Worm (Caenorhabditis elegans) whole organism, midembryonic: ENCODE results near the gene T19D12.2.
"Not testable (repeated sequence)": the region's sequence is repeated elsewhere in the genome, so short reads cannot be mapped to it uniquely, and the experiment has no call there.

Experiments
- T22C8.4 ChIP-seq: fragments of 200-800 bp; sonication (Bioruptor generic); IDR thresholded peaks from 2 replicates; pipeline ENCODE4 v1.3.6; 2022; ENCODE audit warnings: missing genetic modification characterization, missing compliant biosample characterization
- cog-1 ChIP-seq: sonication (generic microtip); optimal IDR thresholded peaks from 2 replicates; lab custom pipeline; 2016; ENCODE audit warnings: missing genetic modification characterization, missing compliant biosample characterization
- flt-1 ChIP-seq: fragments of 200-800 bp; sonication (Bioruptor generic); IDR thresholded peaks from 2 replicates; pipeline ENCODE4 v1.3.6; 2022; ENCODE audit warnings: missing genetic modification characterization, missing compliant biosample characterization
- klf-2 ChIP-seq: fragments of 200-800 bp; sonication (Bioruptor generic); conservative IDR thresholded peaks from 2 replicates; pipeline ENCODE4 v1.3.6; 2022; ENCODE audit warnings: missing genetic modification reagents, missing genetic modification characterization, missing compliant biosample characterization
- med-1 ChIP-seq: sonication (generic microtip); optimal IDR thresholded peaks from 2 replicates; lab custom pipeline; 2017; ENCODE audit warnings: missing genetic modification characterization, mild to moderate bottlenecking, missing compliant biosample characterization, antibody characterized with exemption, missing genetic modification reagents; ENCODE audit not compliant: insufficient read depth
- ref-1 ChIP-seq: fragments of 200-800 bp; sonication (Bioruptor generic); conservative IDR thresholded peaks from 2 replicates; pipeline ENCODE4 v1.3.6; 2022; ENCODE audit warnings: missing genetic modification reagents, missing genetic modification characterization, missing compliant biosample characterization
- tab-1 ChIP-seq: fragments of 200-800 bp; sonication (Bioruptor generic); IDR thresholded peaks from 2 replicates; pipeline ENCODE4 v1.3.6; 2022; ENCODE audit warnings: missing genetic modification characterization, missing compliant biosample characterization
- ztf-23 ChIP-seq: fragments of 200-800 bp; sonication (Bioruptor generic); IDR thresholded peaks from 2 replicates; pipeline ENCODE4 v1.3.6; 2022; ENCODE audit warnings: missing genetic modification reagents, missing genetic modification characterization, missing compliant biosample characterization
- ztf-29 ChIP-seq: fragments of 200-800 bp; sonication (Bioruptor generic); IDR thresholded peaks from 2 replicates; pipeline ENCODE4 v1.3.6; 2022; ENCODE audit warnings: missing genetic modification reagents, missing genetic modification characterization, missing compliant biosample characterization

Gene T19D12.2

ce11 chrII:6627182-6627581 lies 34.0 kb upstream of the T19D12.2 start, which contains the start of the genes F54H5.5 and F54H5.2:
Gene F54H5.5 (minus strand): TSS chrII:6627282.
Gene F54H5.2 (plus strand): TSS chrII:6627484.
- not testable (repeated sequence) for TF ChIP-seq tab-1, ztf-23, T22C8.4 (GFP tag; lab: Robert Waterston, UW)

- TF ChIP-seq klf-2 (GFP tag; lab: Robert Waterston, UW), result no peak
- TF ChIP-seq cog-1 (tag; lab: Kevin White, UChicago), result no peak
- TF ChIP-seq ztf-23 (GFP tag; lab: Robert Waterston, UW), result no peak
- TF ChIP-seq ztf-29 (GFP tag; lab: Robert Waterston, UW), result no peak
- TF ChIP-seq tab-1 (GFP tag; lab: Robert Waterston, UW), result no peak
- no peak for TF ChIP-seq flt-1 (GFP tag; lab: Robert Waterston, UW)
- TF ChIP-seq med-1, result no peak
- no peak for TF ChIP-seq ref-1
- no peak for TF ChIP-seq T22C8.4 (GFP tag; lab: Robert Waterston, UW)
These were observed 32.7 kb upstream of the T19D12.2 start for ce11 chrII:6628397-6628796.

ce11 chrII:6629775-6630174 lies 31.4 kb upstream of the T19D12.2 start:
- TF ChIP-seq ztf-23 (GFP tag; lab: Robert Waterston, UW) (no peak), T22C8.4 (GFP tag; lab: Robert Waterston, UW) (no peak), klf-2 (GFP tag; lab: Robert Waterston, UW) (no peak), cog-1 (tag; lab: Kevin White, UChicago) (no peak), tab-1 (GFP tag; lab: Robert Waterston, UW) (no peak), med-1 (no peak), ztf-29 (GFP tag; lab: Robert Waterston, UW) (no peak), flt-1 (GFP tag; lab: Robert Waterston, UW) (no peak), ref-1 (no peak)

ce11 chrII:6630811-6631210 lies 30.3 kb upstream of the T19D12.2 start, which contains the start of gene T19D12.4:
Gene T19D12.4 (plus strand): TSS chrII:6631105.
- TF ChIP-seq cog-1 (tag; lab: Kevin White, UChicago) (no peak), tab-1 (GFP tag; lab: Robert Waterston, UW) (no peak), flt-1 (GFP tag; lab: Robert Waterston, UW) (no peak), ztf-29 (GFP tag; lab: Robert Waterston, UW) (no peak), ref-1 (no peak), klf-2 (GFP tag; lab: Robert Waterston, UW) (no peak), med-1 (no peak), ztf-23 (GFP tag; lab: Robert Waterston, UW) (no peak), T22C8.4 (GFP tag; lab: Robert Waterston, UW) (no peak)

ce11 chrII:6631995-6632394 lies 29.1 kb upstream of the T19D12.2 start:
- TF ChIP-seq ref-1 (no peak), flt-1 (GFP tag; lab: Robert Waterston, UW) (no peak), T22C8.4 (GFP tag; lab: Robert Waterston, UW) (no peak), ztf-29 (GFP tag; lab: Robert Waterston, UW) (no peak), med-1 (no peak), tab-1 (GFP tag; lab: Robert Waterston, UW) (no peak), klf-2 (GFP tag; lab: Robert Waterston, UW) (no peak), ztf-23 (GFP tag; lab: Robert Waterston, UW) (no peak), cog-1 (tag; lab: Kevin White, UChicago) (no peak)

ce11 chrII:6636136-6636535 lies 25.0 kb upstream of the T19D12.2 start, which contains the start of gene T19D12.5:
Gene T19D12.5 (minus strand): TSS chrII:6636236.
- no peak for TF ChIP-seq ztf-23 (GFP tag; lab: Robert Waterston, UW)
- no peak for TF ChIP-seq flt-1 (GFP tag; lab: Robert Waterston, UW)
- no peak for TF ChIP-seq klf-2 (GFP tag; lab: Robert Waterston, UW)
- TF ChIP-seq tab-1 (GFP tag; lab: Robert Waterston, UW), result no peak
- no peak for TF ChIP-seq med-1
- no peak for TF ChIP-seq ref-1

- TF ChIP-seq tab-1 (GFP tag; lab: Robert Waterston, UW) (no peak), ztf-23 (GFP tag; lab: Robert Waterston, UW) (no peak), ref-1 (no peak), flt-1 (GFP tag; lab: Robert Waterston, UW) (no peak), klf-2 (GFP tag; lab: Robert Waterston, UW) (no peak), cog-1 (tag; lab: Kevin White, UChicago) (no peak), med-1 (no peak), ztf-29 (GFP tag; lab: Robert Waterston, UW) (no peak), T22C8.4 (GFP tag; lab: Robert Waterston, UW) (no peak)
These were observed 23.3 kb upstream of the T19D12.2 start for ce11 chrII:6637854-6638253.

- TF ChIP-seq T22C8.4 (GFP tag; lab: Robert Waterston, UW), result no peak
- TF ChIP-seq ref-1, result no peak
- no peak for TF ChIP-seq ztf-29 (GFP tag; lab: Robert Waterston, UW)
- TF ChIP-seq cog-1 (tag; lab: Kevin White, UChicago), result no peak
- no peak for TF ChIP-seq med-1
- no peak for TF ChIP-seq flt-1 (GFP tag; lab: Robert Waterston, UW)
- TF ChIP-seq ztf-23 (GFP tag; lab: Robert Waterston, UW), result no peak
- TF ChIP-seq tab-1 (GFP tag; lab: Robert Waterston, UW), result no peak
- no peak for TF ChIP-seq klf-2 (GFP tag; lab: Robert Waterston, UW)
These were observed 19.0 kb upstream of the T19D12.2 start for ce11 chrII:6642180-6642579.

ce11 chrII:6642651-6643167 lies 18.4 kb upstream of the T19D12.2 start, which contains the start of gene T19D12.6:
Gene T19D12.6 (minus strand): TSS chrII:6643117.
- TF ChIP-seq ref-1 (no peak), ztf-29 (GFP tag; lab: Robert Waterston, UW) (no peak), klf-2 (GFP tag; lab: Robert Waterston, UW) (no peak), med-1 (no peak), T22C8.4 (GFP tag; lab: Robert Waterston, UW) (no peak), flt-1 (GFP tag; lab: Robert Waterston, UW) (no peak), tab-1 (GFP tag; lab: Robert Waterston, UW) (no peak), ztf-23 (GFP tag; lab: Robert Waterston, UW) (no peak), cog-1 (tag; lab: Kevin White, UChicago) (no peak)
